Fruit fly (Drosophila melanogaster) whole organism, embryonic: Measurements from ENCODE around the gene CstF64.

ENCODE experiments used
- C15 ChIP-seq: fragments of 200-800 bp; sonication (Bioruptor generic); IDR thresholded peaks from 3 replicates; pipeline ENCODE4 v1.3.6; 2022; ENCODE audit warnings: missing biosample characterization, missing genetic modification characterization
- CG10462 ChIP-seq: fragments of 200-800 bp; sonication (Bioruptor generic); optimal IDR thresholded peaks from 2 replicates; lab custom pipeline; 2016; ENCODE audit warnings: missing biosample characterization, missing genetic modification characterization
- CG11456 ChIP-seq: fragments of 200-800 bp; sonication (Bioruptor generic); IDR thresholded peaks from 3 replicates; pipeline ENCODE4 v1.3.6; 2022; ENCODE audit warnings: missing biosample characterization, missing genetic modification characterization
- CG11695 ChIP-seq: fragments of 200-800 bp; sonication (Bioruptor generic); IDR thresholded peaks from 3 replicates; pipeline ENCODE4 v1.3.6; 2022; ENCODE audit warnings: missing biosample characterization, missing genetic modification characterization
- CG13287 ChIP-seq: fragments of 200-800 bp; sonication (Bioruptor generic); IDR thresholded peaks from 2 replicates; pipeline ENCODE4 v1.3.6; 2022; ENCODE audit warnings: missing biosample characterization, missing genetic modification characterization; ENCODE audit not compliant: partially characterized antibody
- CG13624 ChIP-seq: fragments of 200-800 bp; sonication (Bioruptor generic); optimal IDR thresholded peaks from 2 replicates; lab custom pipeline; 2016; ENCODE audit warnings: missing biosample characterization, missing genetic modification characterization
- CG13894 ChIP-seq: fragments of 200-800 bp; sonication (Bioruptor generic); optimal IDR thresholded peaks from 3 replicates; lab custom pipeline; 2018; ENCODE audit warnings: missing biosample characterization, mild to moderate bottlenecking, missing genetic modification characterization, moderate library complexity
- CG14710 ChIP-seq: fragments of 200-800 bp; sonication (Bioruptor generic); optimal IDR thresholded peaks from 3 replicates; lab custom pipeline; 2019; ENCODE audit warnings: missing biosample characterization, mild to moderate bottlenecking, missing genetic modification characterization, moderate library complexity
- CG1529 ChIP-seq: fragments of 200-800 bp; sonication (Bioruptor generic); optimal IDR thresholded peaks from 3 replicates; lab custom pipeline; 2018; ENCODE audit warnings: missing biosample characterization, missing genetic modification characterization
- CG15601 ChIP-seq: fragments of 200-800 bp; sonication (Bioruptor generic); optimal IDR thresholded peaks from 3 replicates; lab custom pipeline; 2019; ENCODE audit warnings: missing biosample characterization, mild to moderate bottlenecking, missing genetic modification characterization, moderate library complexity
- CG1647 ChIP-seq: fragments of 200-800 bp; sonication (Bioruptor generic); optimal IDR thresholded peaks from 3 replicates; lab custom pipeline; 2016; ENCODE audit warnings: missing biosample characterization, missing genetic modification characterization
- CG31224 ChIP-seq: fragments of 200-800 bp; sonication (Bioruptor generic); IDR thresholded peaks from 2 replicates; pipeline ENCODE4 v1.3.6; 2022; ENCODE audit warnings: missing biosample characterization, missing genetic modification characterization
- CG31441 ChIP-seq: fragments of 200-800 bp; sonication (Bioruptor generic); IDR thresholded peaks from 2 replicates; pipeline ENCODE4 v1.3.6; 2022; ENCODE audit warnings: missing biosample characterization, missing genetic modification characterization
- CG3407 ChIP-seq: fragments of 200-800 bp; sonication (Bioruptor generic); optimal IDR thresholded peaks from 2 replicates; lab custom pipeline; 2018; ENCODE audit warnings: missing biosample characterization, mild to moderate bottlenecking, missing genetic modification characterization
- CG7839 ChIP-seq: fragments of 200-800 bp; sonication (Bioruptor generic); optimal IDR thresholded peaks from 3 replicates; lab custom pipeline; 2018; ENCODE audit warnings: missing biosample characterization, mild to moderate bottlenecking, missing genetic modification characterization, moderate library complexity
- D ChIP-seq, 2 experiments: fragments of 200-800 bp in 1 of 2; fragments of >200 bp in 1 of 2; sonication (Bioruptor generic) in 1 of 2; optimal IDR thresholded peaks; 2 replicates in 1 of 2; 3 replicates in 1 of 2; lab custom pipeline; 2017; ENCODE audit warnings: mild to moderate bottlenecking in 1 of 2, missing biosample characterization in 1 of 2, missing genetic modification characterization in 1 of 2, missing genetic modification reagents in 1 of 2
- Drgx ChIP-seq: fragments of 200-800 bp; sonication (Bioruptor generic); IDR thresholded peaks from 2 replicates; pipeline ENCODE4 v1.3.6; 2022; ENCODE audit warnings: missing biosample characterization, missing genetic modification characterization
- E2f1 ChIP-seq: fragments of 200-800 bp; sonication (Bioruptor generic); IDR thresholded peaks from 2 replicates; pipeline ENCODE4 v1.3.6; 2022; ENCODE audit warnings: missing biosample characterization, missing genetic modification characterization
- Ets65A ChIP-seq: fragments of 200-800 bp; sonication (Bioruptor generic); peaks from one replicate; lab custom pipeline; 2016; ENCODE audit warnings: missing biosample characterization, missing genetic modification characterization
- Fer2 ChIP-seq: fragments of 200-800 bp; sonication (Bioruptor generic); optimal IDR thresholded peaks from 2 replicates; lab custom pipeline; 2018; ENCODE audit warnings: missing biosample characterization, mild to moderate bottlenecking, missing genetic modification characterization, moderate library complexity
- HLH4C ChIP-seq: fragments of 200-800 bp; sonication (Bioruptor generic); IDR thresholded peaks from 3 replicates; pipeline ENCODE4 v1.3.6; 2022; ENCODE audit warnings: missing biosample characterization, missing genetic modification characterization; ENCODE audit not compliant: partially characterized antibody
- HLHmδ ChIP-seq: fragments of 200-800 bp; sonication (Bioruptor generic); optimal IDR thresholded peaks from 2 replicates; lab custom pipeline; 2018; ENCODE audit warnings: missing biosample characterization, mild to moderate bottlenecking, missing genetic modification characterization, moderate library complexity
- Pdp1 ChIP-seq, 2 experiments: fragments of 200-800 bp; sonication (Bioruptor generic); optimal IDR thresholded peaks; 3 replicates each; lab custom pipeline; 2016; ENCODE audit warnings: missing biosample characterization in 2 of 2, missing genetic modification characterization in 2 of 2, mild to moderate bottlenecking in 1 of 2, moderate library complexity in 1 of 2
- Trl ChIP-seq, 3 experiments: fragments of >200 bp in 2 of 3; fragments of 200-800 bp in 1 of 3; sonication (Bioruptor generic) in 1 of 3; optimal IDR thresholded peaks; 2 replicates in 1 of 3; 3 replicates in 2 of 3; lab custom pipeline; 2016 to 2017; ENCODE audit warnings: missing biosample characterization in 1 of 3, missing genetic modification characterization in 1 of 3
- bab2 ChIP-seq: fragments of 200-800 bp; sonication (Bioruptor generic); optimal IDR thresholded peaks from 2 replicates; lab custom pipeline; 2016; ENCODE audit warnings: missing biosample characterization, missing genetic modification characterization
- bsh ChIP-seq, 2 experiments: fragments of 200-800 bp; sonication (Bioruptor generic); optimal IDR thresholded peaks; 2 replicates each; lab custom pipeline; 2017 to 2018; ENCODE audit warnings: mild to moderate bottlenecking in 2 of 2, missing biosample characterization in 2 of 2, missing genetic modification characterization in 2 of 2, moderate library complexity in 1 of 2
- chinmo ChIP-seq: fragments of 200-800 bp; sonication (Bioruptor generic); IDR thresholded peaks from 4 replicates; pipeline ENCODE4 v1.3.6; 2022; ENCODE audit warnings: missing biosample characterization, missing genetic modification characterization; ENCODE audit not compliant: partially characterized antibody
- ci ChIP-seq: fragments of 200-800 bp; sonication (Bioruptor generic); IDR thresholded peaks from 3 replicates; pipeline ENCODE4 v1.3.6; 2022; ENCODE audit warnings: missing biosample characterization, missing genetic modification characterization
- da ChIP-seq: fragments of 200-800 bp; sonication (Bioruptor generic); optimal IDR thresholded peaks from 2 replicates; lab custom pipeline; 2016; ENCODE audit warnings: missing biosample characterization, missing genetic modification characterization
- eve ChIP-seq, 2 experiments: fragments of >200 bp; optimal IDR thresholded peaks; 2 replicates each; lab custom pipeline; 2017; ENCODE audit warnings: missing biosample characterization in 2 of 2, missing genetic modification characterization in 2 of 2
- exex ChIP-seq: fragments of 200-800 bp; sonication (Bioruptor generic); optimal IDR thresholded peaks from 4 replicates; lab custom pipeline; 2018; ENCODE audit warnings: missing biosample characterization, mild to moderate bottlenecking, missing genetic modification characterization, moderate library complexity
- nmo ChIP-seq: fragments of 200-800 bp; sonication (Bioruptor generic); optimal IDR thresholded peaks from 2 replicates; lab custom pipeline; 2018; ENCODE audit warnings: missing biosample characterization, mild to moderate bottlenecking, missing genetic modification characterization, moderate library complexity
- nom ChIP-seq: fragments of 200-800 bp; sonication (Bioruptor generic); optimal IDR thresholded peaks from 2 replicates; lab custom pipeline; 2017; ENCODE audit warnings: missing biosample characterization, missing genetic modification characterization, mild to moderate bottlenecking, moderate library complexity, missing genetic modification reagents
- row ChIP-seq: fragments of 200-800 bp; sonication (Bioruptor generic); IDR thresholded peaks from 3 replicates; pipeline ENCODE4 v1.3.6; 2022; ENCODE audit warnings: missing biosample characterization, missing genetic modification characterization
- sc ChIP-seq, 3 experiments: fragments of >200 bp in 2 of 3; fragments of 200-800 bp in 1 of 3; sonication (Bioruptor generic) in 1 of 3; optimal IDR thresholded peaks; 2 replicates in 2 of 3; 3 replicates in 1 of 3; lab custom pipeline; 2017; ENCODE audit warnings: mild to moderate bottlenecking in 1 of 3, missing biosample characterization in 1 of 3, missing genetic modification characterization in 1 of 3, missing genetic modification reagents in 1 of 3
- sna ChIP-seq: fragments of 200-800 bp; sonication (Bioruptor generic); IDR thresholded peaks from 2 replicates; pipeline ENCODE4 v1.3.6; 2022; ENCODE audit warnings: missing biosample characterization, missing genetic modification characterization; ENCODE audit not compliant: partially characterized antibody
- ttk ChIP-seq: fragments of 200-800 bp; sonication (Bioruptor generic); IDR thresholded peaks from 2 replicates; pipeline ENCODE4 v2.1.2; 2022; ENCODE audit warnings: missing biosample characterization, missing genetic modification characterization
- vvl ChIP-seq: fragments of 200-800 bp; sonication (Bioruptor generic); IDR thresholded peaks from 2 replicates; pipeline ENCODE4 v1.3.6; 2022; ENCODE audit warnings: missing biosample characterization, missing genetic modification characterization
- z ChIP-seq: fragments of 200-800 bp; sonication (Bioruptor generic); IDR thresholded peaks from 3 replicates; pipeline ENCODE4 v1.3.6; 2022; ENCODE audit warnings: missing biosample characterization, missing genetic modification characterization
- zf30C ChIP-seq: fragments of 200-800 bp; sonication (Bioruptor generic); optimal IDR thresholded peaks from 3 replicates; lab custom pipeline; 2018; ENCODE audit warnings: missing biosample characterization, mild to moderate bottlenecking, missing genetic modification characterization

The CstF64 gene

DNA sequence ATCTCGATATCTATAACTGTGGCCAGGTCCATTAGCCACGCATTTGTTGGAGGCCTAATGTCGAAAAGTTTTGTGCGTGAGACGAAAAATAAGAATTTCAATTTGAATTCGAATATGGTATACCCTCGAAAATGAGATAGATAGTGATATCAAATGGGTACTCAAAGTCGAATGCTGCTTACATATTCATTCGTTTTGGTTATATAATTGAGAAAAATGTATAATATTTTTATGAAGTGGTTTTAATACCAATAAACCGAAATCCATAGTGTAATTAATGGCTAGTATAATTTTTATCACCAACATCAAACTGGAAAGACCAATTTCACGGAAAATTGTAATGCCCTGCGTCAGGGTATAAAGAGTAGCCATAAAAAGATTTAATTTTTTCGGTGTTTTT lies 26.3 kb upstream of the CstF64 start (continued):
- peak in 1 of 2 experiments; percentile 69 for TF ChIP-seq Pdp1 (GFP tag; optimal IDR thresholded peaks at IDR 0.05; lab: Kevin White, UChicago)

DNA sequence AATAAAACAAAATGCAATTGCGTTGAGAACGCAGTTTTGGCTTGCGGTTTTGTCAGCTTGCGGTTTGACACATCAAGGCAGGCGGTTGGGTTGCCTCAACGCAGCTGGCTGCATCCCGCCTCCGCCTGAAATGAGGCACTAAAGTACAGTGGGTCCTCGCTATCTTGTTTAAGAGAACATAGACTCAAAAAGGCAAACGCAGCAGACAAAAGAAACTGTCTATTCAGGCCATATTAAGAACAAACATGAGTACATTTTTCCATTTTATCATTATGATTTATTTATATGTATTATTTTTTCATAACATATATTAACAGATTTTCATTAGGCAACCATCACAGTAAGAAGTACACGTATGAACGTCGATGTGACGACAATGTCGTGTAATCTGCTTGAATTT lies 19.8 kb upstream of the CstF64 start:
- TF ChIP-seq row (GFP tag; lab: Robert Waterston, UW) (peak; percentile 28; the same call in 1 of the 3 replicates), Drgx (GFP tag; lab: Robert Waterston, UW) (peak; percentile 36; the same call in 1 of the 2 replicates), eve (GFP tag; optimal IDR thresholded peaks at IDR 0.05; lab: Kevin White, UChicago) (no peak)
- TF ChIP-seq, all 482 proteins: peak for 2

DNA sequence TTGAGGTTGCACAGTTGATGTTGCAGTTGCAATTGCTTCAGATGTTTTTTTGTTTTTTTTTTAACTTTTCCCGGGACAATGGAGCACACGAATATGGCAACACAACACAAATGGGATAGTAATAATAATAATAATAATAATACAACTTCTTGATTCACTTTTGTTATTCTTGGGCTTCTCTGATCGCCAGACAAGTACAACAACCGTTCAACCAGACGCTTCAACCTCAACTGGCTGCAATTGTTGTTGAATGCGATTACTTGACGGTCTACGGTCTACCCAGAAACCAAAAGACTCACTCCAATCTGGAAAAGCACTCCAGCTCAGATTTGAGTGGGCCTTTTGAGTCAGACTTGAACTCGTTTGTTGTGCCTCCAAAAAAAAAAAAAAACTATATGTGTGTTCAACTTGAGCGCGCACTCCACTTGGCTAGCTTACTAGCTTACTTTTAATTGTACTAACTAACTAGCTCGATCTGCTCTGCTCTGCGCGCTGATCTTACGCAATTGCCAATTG lies 18.1 kb upstream of the CstF64 start, which contains the start of gene CG14301:
Gene CG14301, minus strand, starts transcription at position 216 of the 516 bp plus-strand sequence.
- TF ChIP-seq CG15601 (tag; lab: Kevin White, UChicago) = peak; percentile 95
- 0 out of 3 replicates have a peak, but pooled peaks have one; percentile 22 for TF ChIP-seq HLH4C (GFP tag; lab: Robert Waterston, UW)
- TF ChIP-seq CG13287 (GFP tag; lab: Robert Waterston, UW) = no peak
- TF ChIP-seq chinmo (GFP tag; lab: Robert Waterston, UW) = no peak
- peak; percentile 55 for TF ChIP-seq nom (GFP tag; lab: Kevin White, UChicago)
- TF ChIP-seq z = peak; percentile 96

DNA sequence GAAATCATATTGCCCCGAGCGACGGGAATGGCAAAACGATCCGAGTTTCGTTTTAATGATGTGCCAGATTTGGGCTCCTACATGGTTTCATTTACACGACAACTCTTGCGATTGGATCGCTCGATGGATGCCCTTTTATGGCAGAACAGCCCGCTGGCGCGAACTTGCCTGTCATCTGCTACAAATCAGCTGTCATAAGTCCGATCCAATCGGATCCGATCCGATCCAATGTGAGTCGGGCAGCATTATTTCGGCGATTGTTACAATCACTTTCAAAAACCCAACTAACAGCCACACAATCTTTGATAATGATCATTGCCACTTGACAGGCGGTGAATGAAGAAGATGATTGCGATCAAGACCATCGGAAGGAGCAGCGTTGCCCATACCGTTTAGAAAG lies 15.8 kb upstream of the CstF64 start:
- TF ChIP-seq CG13894 (tag; lab: Kevin White, UChicago) = peak; percentile 95
- TF ChIP-seq CG31224 (GFP tag; lab: Robert Waterston, UW) = no peak
- peak; percentile 63 for TF ChIP-seq Ets65A (GFP tag; lab: Kevin White, UChicago)

DNA sequence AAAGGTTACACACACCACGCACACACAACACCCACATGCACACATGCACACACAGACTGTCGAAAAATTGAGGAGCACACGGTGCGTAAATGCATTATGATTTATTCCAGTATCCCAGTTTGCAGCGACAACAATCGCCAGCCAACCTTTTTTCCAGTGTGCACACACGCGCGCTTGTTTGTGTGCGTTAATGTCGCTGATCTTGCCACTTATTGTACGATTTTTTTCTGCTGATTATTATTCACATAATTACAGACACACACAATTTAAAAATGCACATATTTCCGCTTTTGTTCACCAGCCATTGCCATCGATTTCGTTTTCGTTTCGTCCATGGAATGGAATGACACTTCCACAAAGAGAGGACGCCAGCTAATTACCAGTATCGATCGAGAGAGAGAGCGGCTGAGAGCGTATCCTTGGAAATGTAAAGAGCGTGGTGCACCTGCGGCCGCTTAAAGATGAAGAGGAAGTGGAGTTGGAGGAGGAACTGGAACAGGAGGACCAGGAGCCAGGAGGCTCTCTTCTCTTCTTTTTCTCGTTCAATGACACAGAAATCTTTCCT lies 956 bp upstream of the CstF64 start:
- TF ChIP-seq bab2 (GFP tag; lab: Kevin White, UChicago) = no peak
- TF ChIP-seq CG3407 (GFP tag; lab: Kevin White, UChicago) = no peak
- no peak for TF ChIP-seq sc (optimal IDR thresholded peaks at IDR 0.05; lab: Kevin White, UChicago)
- no peak for TF ChIP-seq sc (GFP tag; optimal IDR thresholded peaks at IDR 0.05; lab: Kevin White, UChicago)
- TF ChIP-seq sna = no peak
- no peak for TF ChIP-seq CG1529 (GFP tag; lab: Kevin White, UChicago)
- TF ChIP-seq CG13624 = no peak
- no peak for TF ChIP-seq ttk (GFP tag; lab: Robert Waterston, UW)
- no peak for TF ChIP-seq nmo (GFP tag; lab: Kevin White, UChicago)
- TF ChIP-seq CG7839 = no peak
- no peak for TF ChIP-seq E2f1
- TF ChIP-seq CG1647 (GFP tag; lab: Kevin White, UChicago) = no peak
- peak; percentile 4 for TF ChIP-seq D (optimal IDR thresholded peaks at IDR 0.05; lab: Kevin White, UChicago)
- TF ChIP-seq D (GFP tag; optimal IDR thresholded peaks at IDR 0.05; lab: Kevin White, UChicago) = no peak
- no peak for TF ChIP-seq CG11456 (GFP tag; lab: Robert Waterston, UW)
- TF ChIP-seq da (GFP tag; lab: Kevin White, UChicago) = no peak
- no peak for TF ChIP-seq Fer2 (tag; lab: Kevin White, UChicago)
- TF ChIP-seq C15 = no peak
- peak; percentile 73 to 78 for TF ChIP-seq Trl (optimal IDR thresholded peaks at IDR 0.05; lab: Kevin White, UChicago)
- TF ChIP-seq Trl (GFP tag; optimal IDR thresholded peaks at IDR 0.05; lab: Kevin White, UChicago) = no peak
- TF ChIP-seq ci (GFP tag; lab: Robert Waterston, UW) = 0 out of 3 replicates have a peak, but pooled peaks have one; percentile 34
- no peak for TF ChIP-seq exex (tag; lab: Kevin White, UChicago)
- TF ChIP-seq bsh (GFP tag; optimal IDR thresholded peaks at IDR 0.05; lab: Kevin White, UChicago) = no peak
- peak; percentile 40; the same call in 1 of the 2 replicates for TF ChIP-seq vvl (GFP tag; lab: Robert Waterston, UW)
- peak; percentile 48 for TF ChIP-seq zf30C (GFP tag; lab: Kevin White, UChicago)
- TF ChIP-seq CG14710 = peak; percentile 92
- no peak for TF ChIP-seq CG10462 (GFP tag; lab: Kevin White, UChicago)
- no peak for TF ChIP-seq CG11695
- TF ChIP-seq CG31441 (GFP tag; lab: Robert Waterston, UW) = no peak
- TF ChIP-seq HLHmδ (GFP tag; lab: Kevin White, UChicago) = no peak
